Worm (Caenorhabditis elegans): ENCODE results near the gene F41C3.11.

The F41C3.11 gene

DNA sequence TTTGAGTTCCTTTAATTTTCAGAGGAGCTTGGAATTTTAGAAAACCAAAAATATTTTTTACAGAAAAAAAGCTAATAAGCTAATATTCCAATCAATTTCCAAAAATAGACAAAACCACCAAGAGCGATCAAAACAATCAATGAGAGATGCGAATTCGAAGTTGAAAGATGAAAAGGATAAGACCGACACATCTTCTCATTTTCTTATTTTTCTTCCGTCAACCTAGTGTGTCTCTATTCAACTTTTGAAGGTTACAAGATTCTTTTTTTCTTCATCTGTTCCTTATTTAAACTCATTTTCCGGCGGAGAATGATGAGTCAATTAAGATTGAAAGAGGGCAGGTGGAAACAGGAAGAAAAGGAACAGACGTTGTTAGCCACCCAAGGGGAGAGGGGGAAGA is 33.9 kb upstream of the F41C3.11 start:
- TF ChIP-seq ama-1 (optimal IDR thresholded peaks at IDR 0.05) (no peak), sea-1 (GFP tag; conservative IDR thresholded peaks at IDR 0.05) (no peak), tbx-37 (GFP tag; conservative IDR thresholded peaks at IDR 0.05) (no peak), aly-1 (tag; optimal IDR thresholded peaks at IDR 0.05) (no peak)

DNA sequence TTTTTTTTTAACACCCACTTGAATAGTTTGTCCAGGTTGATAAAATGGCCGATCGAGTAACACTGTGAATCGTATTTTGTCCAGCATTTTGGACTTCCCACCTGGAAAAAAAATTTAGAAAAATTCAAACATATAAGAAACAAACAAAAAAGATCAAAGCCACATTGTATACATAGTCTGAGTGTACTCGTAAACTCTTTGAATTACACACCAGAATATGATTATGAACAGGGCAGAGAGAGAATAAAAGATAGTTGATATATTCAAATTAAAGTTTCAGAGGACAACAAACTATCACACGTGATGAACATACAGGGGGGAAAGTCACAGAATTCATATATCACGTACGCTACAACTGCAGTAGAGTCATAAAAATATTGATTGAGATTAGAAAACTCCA is 32.5 kb upstream of the F41C3.11 start, which contains the start of gene ttm-2:
ttm-2 (minus strand) TSS at position 101 of the 400 bp plus-strand sequence.
- TF ChIP-seq scrt-1 (GFP tag; IDR thresholded peaks at IDR 0.05): no peak
- no peak for TF ChIP-seq aly-1 (tag; optimal IDR thresholded peaks at IDR 0.05)
- no peak for TF ChIP-seq flt-1 (GFP tag; IDR thresholded peaks at IDR 0.05)
- no peak for TF ChIP-seq ets-7 (tag; optimal IDR thresholded peaks at IDR 0.05)
- TF ChIP-seq F13C5.2 (tag; optimal IDR thresholded peaks at IDR 0.05): no peak
- TF ChIP-seq hmbx-1 (tag; optimal IDR thresholded peaks at IDR 0.05): no peak
- no peak for TF ChIP-seq pes-1 (GFP tag; IDR thresholded peaks at IDR 0.05)
- TF ChIP-seq tra-4 (tag; optimal IDR thresholded peaks at IDR 0.05): no peak
- TF ChIP-seq sea-1 (GFP tag; conservative IDR thresholded peaks at IDR 0.05): no peak
- TF ChIP-seq B0310.2 (tag; optimal IDR thresholded peaks at IDR 0.05): no peak
- TF ChIP-seq tbx-37 (GFP tag; conservative IDR thresholded peaks at IDR 0.05): no peak
- TF ChIP-seq tbx-11 (GFP tag; IDR thresholded peaks at IDR 0.05): no peak
- TF ChIP-seq hnd-1 (tag; optimal IDR thresholded peaks at IDR 0.05): no peak
- no peak for TF ChIP-seq ceh-36 (tag; optimal IDR thresholded peaks at IDR 0.05)
- TF ChIP-seq hmg-4 (GFP tag; optimal IDR thresholded peaks at IDR 0.05): no peak
- no peak for TF ChIP-seq ceh-13 (GFP tag; optimal IDR thresholded peaks at IDR 0.05)
- TF ChIP-seq ama-1 (optimal IDR thresholded peaks at IDR 0.05): no peak

DNA sequence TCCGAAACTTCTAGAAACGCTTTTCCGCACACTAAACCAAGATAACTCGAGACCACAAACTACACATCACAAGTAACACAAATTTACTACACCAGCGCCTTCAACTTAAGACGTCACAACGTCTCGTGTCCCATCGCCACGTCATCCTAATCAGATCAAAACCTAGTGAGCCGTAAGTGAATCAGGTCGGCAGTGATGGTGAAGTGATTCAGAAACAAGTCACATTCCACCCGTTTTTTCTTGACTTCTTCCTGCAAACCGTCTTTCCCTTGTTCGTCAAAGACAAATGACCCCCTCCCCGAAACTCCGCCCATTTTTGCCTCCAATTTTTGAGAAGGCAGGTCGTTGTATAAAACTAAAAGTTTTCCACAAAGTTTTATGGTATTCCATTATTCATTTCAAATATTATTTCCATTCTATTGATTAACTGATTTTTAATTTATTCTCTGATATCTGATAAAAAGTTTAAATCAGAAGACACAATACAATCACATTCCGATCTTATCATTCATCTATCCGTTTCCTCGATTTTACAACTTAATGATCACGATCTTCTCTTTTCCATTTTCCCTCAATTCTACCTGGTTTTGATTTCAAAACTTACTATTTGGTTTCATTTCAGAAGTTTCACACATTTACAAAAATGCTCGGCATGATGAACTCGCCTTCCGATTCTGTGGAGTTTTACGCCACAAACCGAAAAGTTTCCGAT is 29.0 kb upstream of the F41C3.11 start, which contains the start of gene F26G1.2:
F26G1.2 (plus strand) TSS at position 508 of the 712 bp plus-strand sequence.
- TF ChIP-seq pes-1 (GFP tag; IDR thresholded peaks at IDR 0.05) (no peak), flt-1 (GFP tag; IDR thresholded peaks at IDR 0.05) (no peak), tra-4 (tag; optimal IDR thresholded peaks at IDR 0.05) (no peak), F13C5.2 (tag; optimal IDR thresholded peaks at IDR 0.05) (no peak), ama-1 (optimal IDR thresholded peaks at IDR 0.05) (no peak), scrt-1 (GFP tag; IDR thresholded peaks at IDR 0.05) (no peak), ceh-36 (tag; optimal IDR thresholded peaks at IDR 0.05) (no peak), ets-7 (tag; optimal IDR thresholded peaks at IDR 0.05) (no peak)

DNA sequence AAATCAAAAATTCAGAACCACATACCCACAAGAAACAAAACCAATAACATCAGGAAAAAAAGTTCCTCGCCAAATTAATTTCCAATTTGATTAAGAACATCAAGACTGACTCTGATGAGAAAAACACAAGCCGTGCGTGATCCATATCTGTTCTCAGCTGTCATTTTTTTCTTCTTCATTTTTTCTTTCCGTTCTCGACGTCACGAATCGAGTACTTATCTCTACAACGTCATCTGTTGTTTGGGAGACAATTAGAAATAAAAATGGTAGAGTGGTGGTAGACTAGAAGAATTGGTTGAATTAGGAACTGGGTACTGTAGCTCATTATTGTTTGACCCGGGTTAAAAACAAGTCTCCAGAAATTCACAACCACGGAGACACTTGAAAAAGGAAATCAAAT is 27.3 kb upstream of the F41C3.11 start:
- TF ChIP-seq hmg-4 (GFP tag; optimal IDR thresholded peaks at IDR 0.05): no peak
- no peak for TF ChIP-seq hnd-1 (tag; optimal IDR thresholded peaks at IDR 0.05)
- TF ChIP-seq ceh-36 (tag; optimal IDR thresholded peaks at IDR 0.05): no peak
- no peak for TF ChIP-seq hmbx-1 (tag; optimal IDR thresholded peaks at IDR 0.05)
- no peak for TF ChIP-seq B0310.2 (tag; optimal IDR thresholded peaks at IDR 0.05)
- TF ChIP-seq flt-1 (GFP tag; IDR thresholded peaks at IDR 0.05): no peak
- TF ChIP-seq ets-7 (tag; optimal IDR thresholded peaks at IDR 0.05): no peak
- TF ChIP-seq tbx-11 (GFP tag; IDR thresholded peaks at IDR 0.05): no peak
- TF ChIP-seq ama-1 (optimal IDR thresholded peaks at IDR 0.05): no peak
- no peak for TF ChIP-seq pes-1 (GFP tag; IDR thresholded peaks at IDR 0.05)
- TF ChIP-seq scrt-1 (GFP tag; IDR thresholded peaks at IDR 0.05): no peak
- TF ChIP-seq F13C5.2 (tag; optimal IDR thresholded peaks at IDR 0.05): no peak
- no peak for TF ChIP-seq tra-4 (tag; optimal IDR thresholded peaks at IDR 0.05)

DNA sequence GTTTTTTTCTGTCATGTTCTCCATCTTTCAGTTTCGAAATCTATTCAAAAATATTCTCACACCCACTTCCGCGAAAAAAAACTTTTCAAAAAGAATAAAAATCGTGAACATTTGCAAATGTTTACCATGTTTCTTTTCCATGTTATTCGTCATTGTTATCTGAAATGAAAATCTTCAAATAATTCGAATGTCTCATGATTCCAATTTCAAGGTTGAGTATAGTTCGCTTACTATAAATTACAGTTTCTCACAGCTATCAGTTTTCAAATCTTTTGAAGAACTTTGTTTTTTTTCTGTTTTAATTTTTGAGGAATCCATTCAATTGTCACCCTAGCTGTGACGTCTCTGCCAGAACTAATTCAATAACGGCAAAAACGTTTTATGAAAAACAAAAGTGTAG is 26.1 kb upstream of the F41C3.11 start:
- TF ChIP-seq ets-7 (tag; optimal IDR thresholded peaks at IDR 0.05) (no peak), scrt-1 (GFP tag; IDR thresholded peaks at IDR 0.05) (no peak), hmg-4 (GFP tag; optimal IDR thresholded peaks at IDR 0.05) (no peak), F13C5.2 (tag; optimal IDR thresholded peaks at IDR 0.05) (no peak), tra-4 (tag; optimal IDR thresholded peaks at IDR 0.05) (no peak), ceh-36 (tag; optimal IDR thresholded peaks at IDR 0.05) (no peak), sea-1 (GFP tag; conservative IDR thresholded peaks at IDR 0.05) (no peak), ceh-13 (GFP tag; optimal IDR thresholded peaks at IDR 0.05) (no peak)

DNA sequence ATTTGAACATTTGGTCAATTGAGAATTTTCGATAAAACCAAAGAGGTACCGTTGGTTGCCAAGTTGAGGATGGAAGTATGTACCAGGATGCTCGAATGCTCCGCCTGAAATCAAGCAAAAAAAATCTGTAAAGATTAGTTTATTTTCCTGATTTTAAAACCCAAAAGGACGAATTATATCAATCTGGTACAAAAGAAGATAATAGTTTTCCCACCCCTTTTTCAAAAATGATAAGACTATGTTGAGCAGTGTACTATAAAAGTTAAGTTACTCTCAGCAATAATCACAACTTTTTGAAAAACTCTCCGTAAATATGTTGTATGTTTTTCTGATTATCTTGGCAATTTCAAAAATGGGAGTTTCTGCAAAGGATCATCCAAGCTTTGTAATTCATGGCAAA is 24.7 kb upstream of the F41C3.11 start, which contains the start of gene F26G1.3:
F26G1.3 (plus strand) TSS at position 301 of the 400 bp plus-strand sequence.
- no peak for TF ChIP-seq pes-1 (GFP tag; IDR thresholded peaks at IDR 0.05)
- no peak for TF ChIP-seq flt-1 (GFP tag; IDR thresholded peaks at IDR 0.05)
- no peak for TF ChIP-seq sea-1 (GFP tag; conservative IDR thresholded peaks at IDR 0.05)
- TF ChIP-seq F13C5.2 (tag; optimal IDR thresholded peaks at IDR 0.05): no peak
- no peak for TF ChIP-seq tbx-11 (GFP tag; IDR thresholded peaks at IDR 0.05)
- TF ChIP-seq tra-4 (tag; optimal IDR thresholded peaks at IDR 0.05): no peak
- TF ChIP-seq ceh-13 (GFP tag; optimal IDR thresholded peaks at IDR 0.05): no peak
- TF ChIP-seq hmbx-1 (tag; optimal IDR thresholded peaks at IDR 0.05): no peak
- no peak for TF ChIP-seq ama-1 (optimal IDR thresholded peaks at IDR 0.05)
- no peak for TF ChIP-seq ceh-36 (tag; optimal IDR thresholded peaks at IDR 0.05)
- TF ChIP-seq aly-1 (tag; optimal IDR thresholded peaks at IDR 0.05): no peak

DNA sequence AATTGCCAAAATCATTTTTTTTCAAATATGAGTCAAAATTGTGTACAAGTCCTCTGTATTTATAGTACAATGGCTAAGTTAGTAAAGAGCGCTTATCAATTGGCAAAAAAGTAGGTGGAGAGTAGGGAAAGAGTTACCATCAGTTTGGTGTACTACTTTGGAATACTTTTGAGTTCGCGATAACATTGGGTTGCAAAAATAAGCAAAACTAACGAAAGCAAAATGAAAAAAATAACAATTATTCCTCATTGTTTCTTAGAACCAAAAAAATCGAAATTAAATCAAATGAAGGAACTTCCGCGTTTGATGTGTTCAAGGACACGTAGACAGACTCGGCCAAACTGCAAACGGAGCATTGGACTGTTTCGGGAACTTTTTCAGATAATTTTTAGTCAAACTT is 23.0 kb upstream of the F41C3.11 start, which contains the start of gene C27D9.2:
C27D9.2 (minus strand) TSS at position 101 of the 400 bp plus-strand sequence.
- TF ChIP-seq ceh-13 (GFP tag; optimal IDR thresholded peaks at IDR 0.05) (no peak), pes-1 (GFP tag; IDR thresholded peaks at IDR 0.05) (no peak), hmbx-1 (tag; optimal IDR thresholded peaks at IDR 0.05) (no peak), ama-1 (optimal IDR thresholded peaks at IDR 0.05) (no peak), aly-1 (tag; optimal IDR thresholded peaks at IDR 0.05) (no peak), ets-7 (tag; optimal IDR thresholded peaks at IDR 0.05) (no peak), B0310.2 (tag; optimal IDR thresholded peaks at IDR 0.05) (no peak), sea-1 (GFP tag; conservative IDR thresholded peaks at IDR 0.05) (no peak)

DNA sequence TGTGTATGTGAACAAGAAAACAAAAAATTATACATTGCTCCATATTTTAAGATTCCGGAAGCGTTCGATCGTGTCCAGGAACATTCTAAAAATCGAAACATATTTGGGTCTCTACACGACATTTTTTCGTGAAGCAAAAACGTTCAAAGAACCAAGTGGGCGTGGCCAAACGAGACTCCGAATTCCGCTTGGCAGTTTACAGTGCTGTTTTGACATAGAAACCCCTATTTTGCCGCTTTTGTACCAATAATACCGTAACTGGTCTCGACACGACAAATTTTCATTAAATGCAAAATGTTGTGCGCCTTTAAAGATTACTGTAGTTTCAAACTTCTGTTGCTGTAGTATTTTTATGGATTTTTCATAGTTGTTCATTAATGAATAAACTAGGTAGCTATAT is 21.9 kb upstream of the F41C3.11 start:
- no peak for TF ChIP-seq B0310.2 (tag; optimal IDR thresholded peaks at IDR 0.05)
- no peak for TF ChIP-seq tra-4 (tag; optimal IDR thresholded peaks at IDR 0.05)
- TF ChIP-seq aly-1 (tag; optimal IDR thresholded peaks at IDR 0.05): no peak
- TF ChIP-seq hmbx-1 (tag; optimal IDR thresholded peaks at IDR 0.05): no peak
- TF ChIP-seq ceh-36 (tag; optimal IDR thresholded peaks at IDR 0.05): no peak
- TF ChIP-seq tbx-37 (GFP tag; conservative IDR thresholded peaks at IDR 0.05): no peak

Measured in whole organism, early embryonic.